Worm (Caenorhabditis elegans) whole organism, young adult: Measurements from ENCODE around the gene Y54G2A.50.

Experiments
- B0261.1 ChIP-seq: sonication (generic microtip); optimal IDR thresholded peaks from 2 replicates; lab custom pipeline; 2016; ENCODE audit warnings: mild to moderate bottlenecking, missing genetic modification characterization, moderate library complexity, missing compliant biosample characterization
- B0336.3 ChIP-seq: fragments of 200-800 bp; sonication (Bioruptor generic); IDR thresholded peaks from 2 replicates; pipeline ENCODE4 v1.3.6; 2022; ENCODE audit warnings: missing genetic modification characterization, missing compliant biosample characterization
- C17E4.6 ChIP-seq: fragments of 200-800 bp; sonication (Bioruptor generic); IDR thresholded peaks from 2 replicates; pipeline ENCODE4 v1.3.6; 2022; ENCODE audit warnings: missing genetic modification reagents, missing genetic modification characterization, missing compliant biosample characterization
- D2030.7 ChIP-seq: fragments of 200-800 bp; sonication (Bioruptor generic); IDR thresholded peaks from 2 replicates; pipeline ENCODE4 v1.3.6; 2022; ENCODE audit warnings: missing genetic modification reagents, missing genetic modification characterization, missing compliant biosample characterization
- F23B12.7 ChIP-seq: sonication (generic microtip); optimal IDR thresholded peaks from 2 replicates; lab custom pipeline; 2017; ENCODE audit warnings: missing genetic modification characterization, mild to moderate bottlenecking, missing compliant biosample characterization, antibody characterized with exemption, moderate library complexity; ENCODE audit not compliant: insufficient read depth
- F33H1.4 ChIP-seq: fragments of 200-800 bp; sonication (Bioruptor generic); IDR thresholded peaks from 2 replicates; pipeline ENCODE4 v1.3.6; 2022; ENCODE audit warnings: missing genetic modification reagents, missing genetic modification characterization, missing compliant biosample characterization
- F49E8.2 ChIP-seq: sonication (generic microtip); optimal IDR thresholded peaks from 3 replicates; lab custom pipeline; 2017; ENCODE audit warnings: missing genetic modification characterization, mild to moderate bottlenecking, missing compliant biosample characterization, antibody characterized with exemption, moderate library complexity; ENCODE audit not compliant: insufficient read depth
- F57C9.4 ChIP-seq: sonication (generic microtip); optimal IDR thresholded peaks from 2 replicates; lab custom pipeline; 2017; ENCODE audit warnings: mild to moderate bottlenecking, missing genetic modification characterization, missing compliant biosample characterization
- K12H6.12 ChIP-seq: fragments of 200-800 bp; sonication (Bioruptor generic); optimal IDR thresholded peaks from 2 replicates; lab custom pipeline; 2018; ENCODE audit warnings: mild to moderate bottlenecking, missing genetic modification characterization, missing compliant biosample characterization
- Y53G8AR.9 ChIP-seq: fragments of 200-800 bp; sonication (Bioruptor generic); conservative IDR thresholded peaks from 2 replicates; pipeline ENCODE4 v1.3.6; 2022; ENCODE audit warnings: missing genetic modification reagents, missing genetic modification characterization, missing compliant biosample characterization
- Y79H2A.3 ChIP-seq: fragments of 200-800 bp; sonication (Bioruptor generic); conservative IDR thresholded peaks from 2 replicates; pipeline ENCODE4 v1.3.6; 2022; ENCODE audit warnings: missing genetic modification reagents, missing genetic modification characterization, missing compliant biosample characterization
- Y95B8A.8 ChIP-seq: fragments of 200-800 bp; sonication (Bioruptor generic); IDR thresholded peaks from 2 replicates; pipeline ENCODE4 v1.3.6; 2022; ENCODE audit warnings: missing genetic modification reagents, missing genetic modification characterization, missing compliant biosample characterization
- atf-7 ChIP-seq: sonication (generic microtip); optimal IDR thresholded peaks from 2 replicates; lab custom pipeline; 2017; ENCODE audit warnings: mild to moderate bottlenecking, missing genetic modification characterization, missing compliant biosample characterization
- ceh-100 ChIP-seq: fragments of 200-800 bp; sonication (Bioruptor generic); IDR thresholded peaks from 2 replicates; pipeline ENCODE4 v1.3.6; 2022; ENCODE audit warnings: missing genetic modification reagents, missing genetic modification characterization, missing compliant biosample characterization
- ceh-91 ChIP-seq: fragments of 200-800 bp; sonication (Bioruptor generic); IDR thresholded peaks from 2 replicates; pipeline ENCODE4 v1.3.6; 2022; ENCODE audit warnings: missing genetic modification reagents, missing genetic modification characterization, missing compliant biosample characterization
- die-1 ChIP-seq: sonication (generic microtip); optimal IDR thresholded peaks from 2 replicates; lab custom pipeline; 2016; ENCODE audit warnings: missing genotype, mild to moderate bottlenecking, missing genetic modification characterization, missing compliant biosample characterization
- dox-1 ChIP-seq: fragments of 200-800 bp; sonication (Bioruptor generic); IDR thresholded peaks from 2 replicates; pipeline ENCODE4 v1.3.6; 2022; ENCODE audit warnings: missing genetic modification reagents, missing genetic modification characterization, missing compliant biosample characterization
- efl-1 ChIP-seq: fragments of 150-350 bp; optimal IDR thresholded peaks from 2 replicates; lab custom pipeline; 2014; ENCODE audit warnings: missing biosample characterization, missing genetic modification reagents, missing genetic modification characterization
- egl-44 ChIP-seq: fragments of 200-800 bp; sonication (Bioruptor generic); IDR thresholded peaks from 2 replicates; pipeline ENCODE4 v1.3.6; 2022; ENCODE audit warnings: missing genetic modification reagents, missing genetic modification characterization, missing compliant biosample characterization
- ekl-4 ChIP-seq: fragments of 200-800 bp; sonication (Bioruptor generic); IDR thresholded peaks from 2 replicates; pipeline ENCODE4 v1.3.6; 2022; ENCODE audit warnings: missing genetic modification reagents, missing genetic modification characterization, missing compliant biosample characterization
- hlh-26 ChIP-seq: fragments of 200-800 bp; sonication (Bioruptor generic); conservative IDR thresholded peaks from 2 replicates; pipeline ENCODE4 v1.3.6; 2022; ENCODE audit warnings: missing genetic modification reagents, missing genetic modification characterization, missing compliant biosample characterization
- hsf-1 ChIP-seq: fragments of 200-800 bp; sonication (Bioruptor generic); IDR thresholded peaks from 2 replicates; pipeline ENCODE4 v1.3.6; 2022; ENCODE audit warnings: missing genetic modification reagents, missing genetic modification characterization, missing compliant biosample characterization
- lin-26 ChIP-seq: fragments of 200-800 bp; sonication (Bioruptor generic); IDR thresholded peaks from 2 replicates; pipeline ENCODE4 v1.3.6; 2022; ENCODE audit warnings: missing genetic modification reagents, missing genetic modification characterization, missing compliant biosample characterization
- lin-54 ChIP-seq: fragments of 200-800 bp; sonication (Bioruptor generic); optimal IDR thresholded peaks from 2 replicates; lab custom pipeline; 2018; ENCODE audit warnings: mild to moderate bottlenecking, missing genetic modification characterization, missing compliant biosample characterization
- lsl-1 ChIP-seq: fragments of 200-800 bp; sonication (Bioruptor generic); optimal IDR thresholded peaks from 2 replicates; lab custom pipeline; 2018; ENCODE audit warnings: mild to moderate bottlenecking, missing genetic modification characterization, moderate library complexity, missing compliant biosample characterization
- madf-10 ChIP-seq: sonication (generic microtip); optimal IDR thresholded peaks from 2 replicates; lab custom pipeline; 2016; ENCODE audit warnings: mild to moderate bottlenecking, missing genetic modification characterization, missing compliant biosample characterization
- madf-3 ChIP-seq: fragments of 200-800 bp; sonication (Bioruptor generic); IDR thresholded peaks from 2 replicates; pipeline ENCODE4 v1.3.6; 2022; ENCODE audit warnings: missing genetic modification reagents, missing genetic modification characterization, missing compliant biosample characterization
- madf-6 ChIP-seq: fragments of 200-800 bp; sonication (Bioruptor generic); IDR thresholded peaks from 2 replicates; pipeline ENCODE4 v1.3.6; 2022; ENCODE audit warnings: missing genetic modification reagents, missing genetic modification characterization, missing compliant biosample characterization
- mcd-1 ChIP-seq: fragments of 200-800 bp; sonication (Bioruptor generic); IDR thresholded peaks from 2 replicates; pipeline ENCODE4 v1.3.6; 2022; ENCODE audit warnings: missing genetic modification reagents, missing genetic modification characterization, missing compliant biosample characterization
- nhr-120 ChIP-seq: fragments of 200-800 bp; sonication (Bioruptor generic); IDR thresholded peaks from 2 replicates; pipeline ENCODE4 v1.3.6; 2022; ENCODE audit warnings: missing genetic modification characterization, missing compliant biosample characterization
- pbrm-1 ChIP-seq: fragments of 200-800 bp; sonication (Bioruptor generic); IDR thresholded peaks from 2 replicates; pipeline ENCODE4 v1.3.6; 2022; ENCODE audit warnings: missing genetic modification reagents, missing genetic modification characterization, missing compliant biosample characterization
- rcor-1 ChIP-seq: fragments of 200-800 bp; sonication (Bioruptor generic); IDR thresholded peaks from 2 replicates; pipeline ENCODE4 v1.3.6; 2022; ENCODE audit warnings: missing genetic modification reagents, missing genetic modification characterization, missing compliant biosample characterization
- sea-2 ChIP-seq: fragments of 200-800 bp; sonication (Bioruptor generic); IDR thresholded peaks from 2 replicates; pipeline ENCODE4 v1.3.6; 2022; ENCODE audit warnings: missing genetic modification characterization, missing compliant biosample characterization
- snpc-1.3 ChIP-seq: sonication (generic microtip); optimal IDR thresholded peaks from 2 replicates; lab custom pipeline; 2017; ENCODE audit warnings: missing genetic modification characterization, mild to moderate bottlenecking, missing compliant biosample characterization, antibody characterized with exemption, moderate library complexity, missing genotype, missing genetic modification reagents; ENCODE audit not compliant: insufficient read depth
- sptf-2 ChIP-seq: fragments of 200-800 bp; sonication (Bioruptor generic); optimal IDR thresholded peaks from 2 replicates; lab custom pipeline; 2018; ENCODE audit warnings: mild to moderate bottlenecking, missing genetic modification characterization, missing compliant biosample characterization
- ztf-25 ChIP-seq: fragments of 200-800 bp; sonication (Bioruptor generic); IDR thresholded peaks from 2 replicates; pipeline ENCODE4 v1.3.6; 2022; ENCODE audit warnings: missing genetic modification reagents, missing genetic modification characterization, missing compliant biosample characterization
- ztf-26 ChIP-seq: sonication (generic microtip); optimal IDR thresholded peaks from 2 replicates; lab custom pipeline; 2017; ENCODE audit warnings: missing genetic modification characterization, missing compliant biosample characterization

Gene Y54G2A.50

DNA sequence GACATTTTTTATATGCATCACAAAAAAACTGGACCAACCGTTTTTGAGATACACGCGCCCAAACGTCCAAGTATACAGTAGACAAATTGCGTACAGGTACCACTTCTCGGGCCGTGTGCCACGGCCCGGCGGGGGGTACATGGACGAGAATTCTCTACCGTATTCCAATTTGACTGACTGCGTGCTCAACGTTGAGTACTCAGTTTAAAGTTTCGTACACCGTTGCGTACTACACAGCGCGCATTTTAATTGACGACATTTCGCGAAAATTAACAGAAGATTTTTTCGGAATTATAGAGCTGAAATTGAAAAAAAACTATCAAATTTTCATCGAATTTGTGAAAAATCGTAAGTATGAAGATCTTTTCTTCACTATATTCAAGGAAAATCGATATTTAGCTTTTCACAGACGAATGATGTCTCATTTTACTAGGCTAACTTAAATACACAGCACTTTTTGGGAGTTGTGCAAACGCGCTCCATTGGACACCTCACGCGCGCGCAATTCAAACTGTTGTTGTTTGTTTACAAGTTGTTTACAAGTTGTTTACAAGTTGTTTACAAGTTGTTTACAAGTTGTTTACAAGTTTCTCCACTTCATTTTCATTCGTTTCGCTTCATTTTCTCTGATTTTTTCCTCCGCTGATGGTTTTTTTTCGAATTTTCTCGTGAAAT lies 21.7 kb upstream of the Y54G2A.50 start (continued):
- peak; percentile 81; the same call in 1 of the 2 replicates for TF ChIP-seq madf-3 (GFP tag; lab: Robert Waterston, UW)

ce11 chrIV:2897644-2898160 lies 20.1 kb upstream of the Y54G2A.50 start, which contains the start of gene Y54G2A.36:
Y54G2A.36 (plus strand) TSS chrIV:2897694.
- TF ChIP-seq nhr-120, result no peak
- no peak for TF ChIP-seq dox-1 (GFP tag; lab: Robert Waterston, UW)
- TF ChIP-seq B0336.3 (GFP tag; lab: Robert Waterston, UW), result no peak
- TF ChIP-seq C17E4.6 (GFP tag; lab: Robert Waterston, UW), result 0 out of 2 replicates have a peak, but pooled peaks have one; percentile 26
- peak; percentile 35 for TF ChIP-seq F49E8.2 (tag; lab: Kevin White, UChicago)
- TF ChIP-seq hlh-26 (GFP tag; lab: Robert Waterston, UW), result no peak
- TF ChIP-seq rcor-1 (GFP tag; lab: Robert Waterston, UW), result peak; percentile 19; the same call in 1 of the 2 replicates
- peak; percentile 36; the same call in 1 of the 2 replicates for TF ChIP-seq madf-6 (GFP tag; lab: Robert Waterston, UW)
- 0 out of 2 replicates have a peak, but pooled peaks have one; percentile 18 for TF ChIP-seq D2030.7 (GFP tag; lab: Robert Waterston, UW)
- TF ChIP-seq lin-26, result 0 out of 2 replicates have a peak, but pooled peaks have one; percentile 13
- 0 out of 2 replicates have a peak, but pooled peaks have one; percentile 35 for TF ChIP-seq ztf-25 (GFP tag; lab: Robert Waterston, UW)
- peak; percentile 95 for TF ChIP-seq Y79H2A.3
- no peak for TF ChIP-seq sea-2 (GFP tag; lab: Robert Waterston, UW)
- peak; percentile 41; the same call in 1 of the 2 replicates for TF ChIP-seq ekl-4 (GFP tag; lab: Robert Waterston, UW)
- 0 out of 2 replicates have a peak, but pooled peaks have one; percentile 55 for TF ChIP-seq madf-3 (GFP tag; lab: Robert Waterston, UW)
- TF ChIP-seq Y53G8AR.9 (GFP tag; lab: Robert Waterston, UW), result peak; percentile 18; the same call in 1 of the 2 replicates
- no peak for TF ChIP-seq atf-7 (tag; lab: Kevin White, UChicago)
- no peak for TF ChIP-seq lin-54 (GFP tag; lab: Kevin White, UChicago)
- no peak for TF ChIP-seq K12H6.12
- TF ChIP-seq Y95B8A.8 (GFP tag; lab: Robert Waterston, UW), result no peak; the same call in 1 of the 2 replicates
- peak; percentile 58; the same call in 1 of the 2 replicates for TF ChIP-seq hsf-1
- TF ChIP-seq, all 124 proteins: peak for 12

DNA sequence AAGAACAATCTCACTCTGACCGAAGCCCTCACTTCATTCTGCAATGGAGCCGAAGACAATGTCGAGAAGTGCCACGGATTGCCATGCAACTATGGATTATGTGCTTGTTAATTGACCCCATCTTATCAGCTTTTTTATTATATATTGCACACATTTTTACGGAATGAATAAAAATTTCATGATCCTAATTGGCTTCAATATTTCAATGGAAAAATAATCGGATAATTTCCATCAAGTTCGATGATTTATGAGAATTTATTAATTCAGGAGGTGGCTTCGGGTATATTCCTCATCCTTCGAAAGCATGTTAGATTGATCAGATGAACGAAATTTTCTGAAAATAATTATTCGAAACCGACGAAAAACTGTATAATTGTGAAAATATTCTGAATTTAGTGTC lies 16.4 kb upstream of the Y54G2A.50 start:
- TF ChIP-seq D2030.7 (GFP tag; lab: Robert Waterston, UW) (peak; percentile 52; the same call in 1 of the 2 replicates), Y95B8A.8 (GFP tag; lab: Robert Waterston, UW) (0 out of 2 replicates have a peak, but pooled peaks have one; percentile 14), Y79H2A.3 (peak; percentile 66; the same call in 1 of the 2 replicates)

DNA sequence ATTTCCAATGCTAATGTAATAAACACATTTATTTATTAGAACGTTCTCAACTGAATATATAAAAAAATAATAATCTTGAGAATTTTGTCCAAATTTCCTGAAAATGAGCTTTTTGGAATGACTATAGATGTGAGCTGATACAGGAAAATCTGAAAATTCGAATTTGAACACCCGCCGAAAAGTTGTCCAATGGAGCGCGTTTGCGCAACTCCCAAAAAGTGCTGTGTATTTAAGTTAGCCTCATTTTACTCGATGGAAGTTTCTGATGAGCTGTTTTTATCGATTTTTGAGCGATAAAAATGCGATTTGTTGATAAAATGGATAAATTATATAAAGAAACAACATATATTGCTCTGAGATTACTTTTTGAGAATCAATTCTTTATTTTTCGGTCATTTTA lies 15.9 kb upstream of the Y54G2A.50 start:
- TF ChIP-seq lin-54 (GFP tag; lab: Kevin White, UChicago), result peak; percentile 46
- peak; percentile 89 for TF ChIP-seq mcd-1

ce11 chrIV:2914545-2914944 lies 3.3 kb upstream of the Y54G2A.50 start:
- TF ChIP-seq hsf-1 (peak; percentile 67; the same call in 1 of the 2 replicates), Y79H2A.3 (no peak), madf-6 (GFP tag; lab: Robert Waterston, UW) (peak; percentile 97), B0261.1 (tag; lab: Kevin White, UChicago) (no peak), sptf-2 (GFP tag; lab: Kevin White, UChicago) (no peak), efl-1 (GFP tag; lab: Kevin White, UChicago) (peak; percentile 80), ztf-26 (tag; lab: Kevin White, UChicago) (no peak), F23B12.7 (no peak), die-1 (tag; lab: Kevin White, UChicago) (no peak), ceh-100 (GFP tag; lab: Robert Waterston, UW) (no peak), F33H1.4 (GFP tag; lab: Robert Waterston, UW) (peak; percentile 58), snpc-1.3 (tag; lab: Kevin White, UChicago) (no peak), ceh-91 (GFP tag; lab: Robert Waterston, UW) (peak; percentile 53; the same call in 1 of the 2 replicates), F49E8.2 (tag; lab: Kevin White, UChicago) (peak; percentile 5), lsl-1 (GFP tag; lab: Kevin White, UChicago) (peak; percentile 83), pbrm-1 (no peak), F57C9.4 (tag; lab: Kevin White, UChicago) (no peak), D2030.7 (GFP tag; lab: Robert Waterston, UW) (peak; percentile 25; the same call in 1 of the 2 replicates), madf-10 (tag; lab: Kevin White, UChicago) (no peak), egl-44 (no peak)
